Worm (Caenorhabditis elegans) whole organism, L4 larva: ENCODE measurements around the gene ZC204.13.
"Not testable (repeated sequence)": the region's sequence is repeated elsewhere in the genome, so short reads cannot be mapped to it uniquely, and the experiment has no call there.

Source experiments
- D1046.2 ChIP-seq: fragments of 200-800 bp; sonication (Bioruptor generic); IDR thresholded peaks from 2 replicates; pipeline ENCODE4 v1.3.6; 2022; ENCODE audit warnings: missing genetic modification characterization, missing compliant biosample characterization
- Y105C5A.15 ChIP-seq: fragments of 200-800 bp; sonication (Bioruptor generic); IDR thresholded peaks from 2 replicates; pipeline ENCODE4 v1.3.6; 2022; ENCODE audit warnings: missing genetic modification characterization, missing compliant biosample characterization
- Y75B8A.6 ChIP-seq: fragments of 200-800 bp; sonication (Bioruptor generic); IDR thresholded peaks from 2 replicates; pipeline ENCODE4 v1.3.6; 2022; ENCODE audit warnings: missing genetic modification reagents, missing genetic modification characterization, missing compliant biosample characterization
- ZK337.2 ChIP-seq: fragments of 200-800 bp; sonication (Bioruptor generic); IDR thresholded peaks from 2 replicates; pipeline ENCODE4 v1.3.6; 2022; ENCODE audit warnings: missing genetic modification reagents, missing genetic modification characterization, missing compliant biosample characterization
- aha-1 ChIP-seq: fragments of 150-350 bp; peaks from one replicate; lab custom pipeline; 2014; ENCODE audit warnings: missing biosample characterization, missing genetic modification characterization
- aly-2 ChIP-seq: sonication (generic microtip); optimal IDR thresholded peaks from 2 replicates; lab custom pipeline; 2018; ENCODE audit warnings: missing biosample characterization, missing genetic modification characterization
- ama-1 ChIP-seq: fragments of 150-350 bp; optimal IDR thresholded peaks from 2 replicates; lab custom pipeline; 2014; ENCODE audit warnings: inconsistent platforms, mixed read lengths
- ceh-62 ChIP-seq: sonication (generic microtip); optimal IDR thresholded peaks from 2 replicates; lab custom pipeline; 2017; ENCODE audit warnings: missing biosample characterization, missing genetic modification characterization
- ces-1 ChIP-seq: fragments of 150-350 bp; sonication (generic microtip); optimal IDR thresholded peaks from 4 replicates; lab custom pipeline; 2014; ENCODE audit warnings: missing biosample characterization, missing genetic modification reagents, missing genetic modification characterization
- ctbp-1 ChIP-seq: fragments of 200-800 bp; sonication (Bioruptor generic); IDR thresholded peaks from 2 replicates; pipeline ENCODE4 v1.3.6; 2022; ENCODE audit warnings: missing genetic modification reagents, missing genetic modification characterization, missing compliant biosample characterization
- dmd-8 ChIP-seq: fragments of 200-800 bp; sonication (Bioruptor generic); IDR thresholded peaks from 2 replicates; pipeline ENCODE4 v1.3.6; 2022; ENCODE audit warnings: missing genetic modification characterization, missing compliant biosample characterization
- dpl-1 ChIP-seq: fragments of 150-350 bp; optimal IDR thresholded peaks from 2 replicates; lab custom pipeline; 2014; ENCODE audit warnings: missing biosample characterization, missing genetic modification reagents, missing genetic modification characterization
- egl-43 ChIP-seq: fragments of 200-800 bp; sonication (Bioruptor generic); IDR thresholded peaks from 2 replicates; pipeline ENCODE4 v1.3.6; 2022; ENCODE audit warnings: missing genetic modification reagents, missing genetic modification characterization, missing compliant biosample characterization
- jun-1 ChIP-seq: fragments of 150-350 bp; optimal IDR thresholded peaks from 2 replicates; lab custom pipeline; 2014; ENCODE audit warnings: missing biosample characterization, missing genetic modification reagents, missing genetic modification characterization
- lim-7 ChIP-seq: fragments of 200-800 bp; sonication (Bioruptor generic); IDR thresholded peaks from 2 replicates; pipeline ENCODE4 v1.3.6; 2022; ENCODE audit warnings: missing genetic modification characterization, missing compliant biosample characterization
- lin-1 ChIP-seq: fragments of 200-800 bp; sonication (Bioruptor generic); IDR thresholded peaks from 2 replicates; pipeline ENCODE4 v1.3.6; 2022; ENCODE audit warnings: missing genetic modification reagents, missing genetic modification characterization, missing compliant biosample characterization
- lin-38 ChIP-seq: fragments of 200-800 bp; sonication (Bioruptor generic); IDR thresholded peaks from 2 replicates; pipeline ENCODE4 v1.3.6; 2022; ENCODE audit warnings: missing genetic modification reagents, missing genetic modification characterization, missing compliant biosample characterization
- lin-39 ChIP-seq: fragments of 150-350 bp; optimal IDR thresholded peaks from 2 replicates; lab custom pipeline; 2014; ENCODE audit warnings: missing biosample characterization, missing genetic modification reagents, missing genetic modification characterization
- lir-3 ChIP-seq: sonication (generic microtip); optimal IDR thresholded peaks from 2 replicates; lab custom pipeline; 2016; ENCODE audit warnings: mild to moderate bottlenecking, missing genetic modification characterization, missing compliant biosample characterization
- mdl-1 ChIP-seq, 2 experiments: fragments of 150-350 bp in 1 of 2; sonication (generic microtip) in 1 of 2; optimal IDR thresholded peaks; 2 replicates each; lab custom pipeline; 2014 to 2017; ENCODE audit warnings: missing biosample characterization in 2 of 2, missing genetic modification characterization in 2 of 2
- mdt-29 ChIP-seq: fragments of 200-800 bp; sonication (Bioruptor generic); IDR thresholded peaks from 2 replicates; pipeline ENCODE4 v1.3.6; 2022; ENCODE audit warnings: missing genetic modification reagents, missing genetic modification characterization, missing compliant biosample characterization
- mes-2 ChIP-seq: sonication (generic microtip); optimal IDR thresholded peaks from 2 replicates; lab custom pipeline; 2016; ENCODE audit warnings: missing genotype, mild to moderate bottlenecking, missing genetic modification characterization, missing compliant biosample characterization; ENCODE audit not compliant: poor library complexity, severe bottlenecking
- mxl-2 ChIP-seq: fragments of 200-800 bp; sonication (Bioruptor generic); conservative IDR thresholded peaks from 2 replicates; pipeline ENCODE4 v1.3.6; 2022; ENCODE audit warnings: missing genetic modification reagents, missing genetic modification characterization, missing compliant biosample characterization
- nhr-11 ChIP-seq: fragments of 150-350 bp; optimal IDR thresholded peaks from 2 replicates; lab custom pipeline; 2014; ENCODE audit warnings: missing biosample characterization, missing genetic modification characterization
- nhr-25 ChIP-seq: sonication (generic microtip); optimal IDR thresholded peaks from 2 replicates; lab custom pipeline; 2017; ENCODE audit warnings: missing genetic modification characterization, mild to moderate bottlenecking, missing compliant biosample characterization, antibody characterized with exemption, moderate library complexity, borderline replicate concordance; ENCODE audit not compliant: insufficient read depth
- nhr-28 ChIP-seq: fragments of 150-350 bp; optimal IDR thresholded peaks from 2 replicates; lab custom pipeline; 2014; ENCODE audit warnings: missing biosample characterization, missing genetic modification characterization
- nhr-41 ChIP-seq: fragments of 200-800 bp; sonication (Bioruptor generic); IDR thresholded peaks from 2 replicates; pipeline ENCODE4 v1.3.6; 2022; ENCODE audit warnings: missing genetic modification reagents, missing genetic modification characterization, missing compliant biosample characterization
- nhr-6 ChIP-seq: fragments of 150-350 bp; optimal IDR thresholded peaks from 2 replicates; lab custom pipeline; 2014; ENCODE audit warnings: missing biosample characterization, missing genetic modification characterization
- nhr-76 ChIP-seq: fragments of 150-350 bp; optimal IDR thresholded peaks from 2 replicates; lab custom pipeline; 2014; ENCODE audit warnings: missing biosample characterization, missing genetic modification characterization
- set-16 ChIP-seq: fragments of 200-800 bp; sonication (Bioruptor generic); IDR thresholded peaks from 2 replicates; pipeline ENCODE4 v1.3.6; 2022; ENCODE audit warnings: missing genetic modification reagents, missing genetic modification characterization, missing compliant biosample characterization
- skn-1 ChIP-seq: fragments of 150-350 bp; optimal IDR thresholded peaks from 2 replicates; lab custom pipeline; 2014; ENCODE audit warnings: missing biosample characterization, missing genetic modification characterization
- snpc-1.2 ChIP-seq: fragments of 200-800 bp; sonication (Bioruptor generic); IDR thresholded peaks from 2 replicates; pipeline ENCODE4 v1.3.6; 2022; ENCODE audit warnings: missing genetic modification reagents, missing genetic modification characterization, missing compliant biosample characterization
- snpc-4 ChIP-seq: fragments of 150-350 bp; optimal IDR thresholded peaks from 2 replicates; lab custom pipeline; 2014; ENCODE audit warnings: missing biosample characterization, missing genetic modification characterization
- unc-39 ChIP-seq: sonication (generic microtip); optimal IDR thresholded peaks from 2 replicates; lab custom pipeline; 2017; ENCODE audit warnings: missing biosample characterization, missing genetic modification characterization
- vab-7 ChIP-seq: fragments of 200-800 bp; sonication (Bioruptor generic); IDR thresholded peaks from 2 replicates; pipeline ENCODE4 v1.3.6; 2022; ENCODE audit warnings: missing genetic modification reagents, missing genetic modification characterization, missing compliant biosample characterization
- ztf-11 ChIP-seq: fragments of 150-350 bp; optimal IDR thresholded peaks from 2 replicates; lab custom pipeline; 2014; ENCODE audit warnings: missing biosample characterization, missing genetic modification characterization
- ztf-7 ChIP-seq: fragments of 150-350 bp; optimal IDR thresholded peaks from 2 replicates; lab custom pipeline; 2014; ENCODE audit warnings: missing biosample characterization, missing genetic modification characterization

Gene ZC204.13

ce11 chrII:1660888-1661287 is at the start of gene ZC204.13:
Gene ZC204.13 (minus strand): TSS chrII:1660988.
- TF ChIP-seq aly-2, lir-3, nhr-76 (tag; lab: Kevin White, UChicago): not testable (repeated sequence)

- TF ChIP-seq lir-3 (tag; lab: Kevin White, UChicago) (no peak), aha-1 (peak; percentile 28)
Observed at ce11 chrII:1709959-1710358, 49.2 kb upstream of the ZC204.13 start, which contains the start of gene fbxa-184. Gene fbxa-184 (plus strand): TSS chrII:1710259.

- TF ChIP-seq aha-1 (peak; percentile 44), lin-38 (no peak)
Observed at ce11 chrII:1706385-1706784, 45.6 kb upstream of the ZC204.13 start, which contains the start of gene sdz-18. Gene sdz-18 (minus strand): TSS chrII:1706485.

ce11 chrII:1703363-1703762 is 42.6 kb upstream of the ZC204.13 start, which contains the start of gene fbxb-47:
Gene fbxb-47 (minus strand): TSS chrII:1703463.
- TF ChIP-seq ztf-11 (tag; lab: Kevin White, UChicago) (no peak), ceh-62 (tag; lab: Kevin White, UChicago) (no peak), ama-1 (lab: Kevin White, UChicago) (no peak), snpc-4 (tag; lab: Kevin White, UChicago) (no peak), jun-1 (tag; lab: Kevin White, UChicago) (no peak), mes-2 (tag; lab: Kevin White, UChicago) (no peak), mxl-2 (GFP tag; lab: Robert Waterston, UW) (no peak), dpl-1 (GFP tag; lab: Kevin White, UChicago) (no peak), mdl-1 (tag; optimal IDR thresholded peaks at IDR 0.05; lab: Kevin White, UChicago) (no peak), nhr-41 (GFP tag; lab: Robert Waterston, UW) (no peak), nhr-25 (no peak), ces-1 (GFP tag; lab: Kevin White, UChicago) (no peak), Y105C5A.15 (no peak), ZK337.2 (no peak), vab-7 (no peak), set-16 (GFP tag; lab: Robert Waterston, UW) (no peak), skn-1 (tag; lab: Kevin White, UChicago) (no peak), nhr-6 (tag; lab: Kevin White, UChicago) (no peak), egl-43 (GFP tag; lab: Robert Waterston, UW) (no peak)

- 0 out of 2 replicates have a peak, but pooled peaks have one; percentile 48 for TF ChIP-seq dmd-8 (GFP tag; lab: Robert Waterston, UW)
Observed at ce11 chrII:1700518-1701091, 39.8 kb upstream of the ZC204.13 start.

DNA sequence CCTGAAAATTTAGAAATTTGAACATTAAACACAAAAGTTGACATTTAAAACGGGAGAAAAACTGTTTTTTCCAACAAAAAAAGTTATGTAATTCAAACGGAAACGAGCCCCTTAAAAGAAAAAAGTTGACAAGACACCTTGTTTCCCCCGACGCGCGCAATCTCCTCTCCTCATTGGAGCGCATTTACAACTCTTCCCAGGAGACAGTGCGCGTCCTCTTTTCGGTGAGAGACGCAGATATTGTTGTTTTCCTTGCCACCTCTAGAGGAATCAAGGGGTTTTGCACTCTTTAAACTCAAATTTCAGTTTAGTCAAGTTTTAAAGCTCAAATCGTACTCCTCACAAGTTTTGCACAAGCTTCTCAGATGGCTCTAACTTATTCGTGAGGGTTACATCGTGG is 35.1 kb upstream of the ZC204.13 start, which contains the start of gene F58E1.13:
Gene F58E1.13, minus strand, starts transcription at position 12 of the 400 bp plus-strand sequence.
- TF ChIP-seq ces-1 (GFP tag; lab: Kevin White, UChicago) (no peak), Y75B8A.6 (GFP tag; lab: Robert Waterston, UW) (no peak), ceh-62 (tag; lab: Kevin White, UChicago) (no peak), unc-39 (no peak), jun-1 (tag; lab: Kevin White, UChicago) (no peak), lim-7 (GFP tag; lab: Robert Waterston, UW) (no peak), Y105C5A.15 (no peak), egl-43 (GFP tag; lab: Robert Waterston, UW) (no peak), lin-39 (tag; lab: Kevin White, UChicago) (no peak), nhr-28 (tag; lab: Kevin White, UChicago) (no peak), lin-1 (GFP tag; lab: Robert Waterston, UW) (no peak), mdt-29 (GFP tag; lab: Robert Waterston, UW) (no peak), set-16 (GFP tag; lab: Robert Waterston, UW) (no peak), nhr-11 (tag; lab: Kevin White, UChicago) (no peak), ctbp-1 (GFP tag; lab: Robert Waterston, UW) (no peak), nhr-41 (GFP tag; lab: Robert Waterston, UW) (no peak), ztf-7 (tag; lab: Kevin White, UChicago) (no peak), D1046.2 (no peak), snpc-1.2 (GFP tag; lab: Robert Waterston, UW) (no peak)
